Fruit fly (Drosophila melanogaster): ENCODE data around the gene Vps45.

Gene Vps45

DNA sequence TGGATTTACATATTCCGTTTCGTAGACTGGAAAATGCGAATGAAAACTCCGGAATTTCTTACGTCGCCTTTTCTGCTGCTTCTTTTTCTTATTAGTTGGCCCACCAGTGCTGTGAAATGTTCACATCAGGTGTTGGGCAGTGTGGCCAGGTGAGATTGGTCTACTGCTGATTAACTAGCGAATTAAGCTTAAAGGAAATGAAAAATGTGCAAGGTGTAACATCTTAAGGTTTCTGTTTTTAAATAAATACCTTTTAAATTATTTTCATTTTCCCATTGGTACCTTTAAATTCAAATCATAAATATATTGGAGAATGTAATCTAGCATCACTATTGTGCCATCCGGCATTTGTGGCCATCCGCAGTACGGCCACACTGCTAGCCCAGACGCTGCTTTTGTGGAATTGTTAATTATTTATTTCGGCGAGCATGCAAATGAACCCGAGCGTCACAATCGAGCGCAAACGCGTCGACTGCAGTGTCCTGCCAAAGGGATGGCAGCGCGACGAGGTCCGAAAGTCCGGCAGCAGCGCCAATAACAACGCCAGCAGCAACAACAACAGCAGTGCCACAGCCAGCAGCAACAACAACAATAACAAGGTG lies 4.2 kb upstream of the Vps45 start, which contains the start of the genes AP-1mu and MBD-like (continued):
- no peak for TF ChIP-seq CG6791 (GFP tag; IDR thresholded peaks at IDR 0.05; ENCODE audit: partially characterized antibody)
- TF ChIP-seq CG14014 (GFP tag; IDR thresholded peaks at IDR 0.05): 0 out of 2 replicates have a peak, but pooled peaks have one; percentile 18
- peak; percentile 32 for TF ChIP-seq CG8089 (GFP tag; optimal IDR thresholded peaks at IDR 0.05)
- TF ChIP-seq CG10654 (GFP tag; optimal IDR thresholded peaks at IDR 0.05): peak; percentile 9
- TF ChIP-seq wek (GFP tag; optimal IDR thresholded peaks at IDR 0.05): no peak
- TF ChIP-seq ap (GFP tag; IDR thresholded peaks at IDR 0.05): no peak
- TF ChIP-seq CG2889 (GFP tag; IDR thresholded peaks at IDR 0.05): 0 out of 3 replicates have a peak, but pooled peaks have one; percentile 52
- TF ChIP-seq CG4617 (GFP tag; optimal IDR thresholded peaks at IDR 0.05; ENCODE audit: borderline replicate concordance): peak; percentile 96
- no peak for TF ChIP-seq so (GFP tag; IDR thresholded peaks at IDR 0.05)
- TF ChIP-seq Sin3A (optimal IDR thresholded peaks at IDR 0.05): peak; percentile 94
- peak; percentile 69 for TF ChIP-seq bcd (GFP tag; optimal IDR thresholded peaks at IDR 0.05)
- TF ChIP-seq pnt (GFP tag; optimal IDR thresholded peaks at IDR 0.05): peak; percentile 50
- peak; percentile 36 for TF ChIP-seq CG17359 (tag; optimal IDR thresholded peaks at IDR 0.05)
- TF ChIP-seq psq (GFP tag; optimal IDR thresholded peaks at IDR 0.05): no peak
- TF ChIP-seq Abd-B (GFP tag; optimal IDR thresholded peaks at IDR 0.05): peak; percentile 73
- TF ChIP-seq CG18476 (GFP tag; optimal IDR thresholded peaks at IDR 0.05): peak; percentile 62
- TF ChIP-seq stwl (tag; optimal IDR thresholded peaks at IDR 0.05): peak; percentile 73
- no peak for TF ChIP-seq ro (GFP tag; IDR thresholded peaks at IDR 0.05)
- peak; percentile 60 for TF ChIP-seq az2 (GFP tag; optimal IDR thresholded peaks at IDR 0.05)
- TF ChIP-seq CG33557 (GFP tag; optimal IDR thresholded peaks at IDR 0.05): peak; percentile 53
- peak; percentile 68 for TF ChIP-seq pho (GFP tag; optimal IDR thresholded peaks at IDR 0.05)
- no peak for TF ChIP-seq D (optimal IDR thresholded peaks at IDR 0.05)
- TF ChIP-seq D (GFP tag; optimal IDR thresholded peaks at IDR 0.05): no peak
- TF ChIP-seq kay (GFP tag; optimal IDR thresholded peaks at IDR 0.05): peak; percentile 55
- TF ChIP-seq slp2 (GFP tag; optimal IDR thresholded peaks at IDR 0.05): peak; percentile 56
- peak; percentile 58 for TF ChIP-seq ewg (GFP tag; optimal IDR thresholded peaks at IDR 0.05)
- no peak for TF ChIP-seq CG18599 (GFP tag; optimal IDR thresholded peaks at IDR 0.05)
- TF ChIP-seq Ssrp (tag; optimal IDR thresholded peaks at IDR 0.05): peak; percentile 54
- TF ChIP-seq CG9797 (GFP tag; optimal IDR thresholded peaks at IDR 0.05): peak; percentile 94
- TF ChIP-seq CG14710 (tag; optimal IDR thresholded peaks at IDR 0.05): peak; percentile 81
- TF ChIP-seq CG3065 (GFP tag; optimal IDR thresholded peaks at IDR 0.05): no peak
- no peak for TF ChIP-seq ash1 (GFP tag; optimal IDR thresholded peaks at IDR 0.05)
- no peak for TF ChIP-seq mirr (GFP tag; optimal IDR thresholded peaks at IDR 0.05)
- peak; percentile 53 for TF ChIP-seq CG33213 (GFP tag; optimal IDR thresholded peaks at IDR 0.05)
- TF ChIP-seq grn (GFP tag; optimal IDR thresholded peaks at IDR 0.05): peak; percentile 24
- TF ChIP-seq dysf (GFP tag; IDR thresholded peaks at IDR 0.05): peak; percentile 63; the same call in 1 of the 3 replicates
- peak; percentile 51 for TF ChIP-seq E2f1 (GFP tag; IDR thresholded peaks at IDR 0.05)
- peak; percentile 68 for TF ChIP-seq CG34376 (GFP tag; optimal IDR thresholded peaks at IDR 0.05)
- TF ChIP-seq CG6765 (GFP tag; optimal IDR thresholded peaks at IDR 0.05): peak; percentile 33
- no peak for TF ChIP-seq CG17328 (GFP tag; IDR thresholded peaks at IDR 0.05)
- TF ChIP-seq Atf3 (GFP tag; optimal IDR thresholded peaks at IDR 0.05): peak; percentile 65
- TF ChIP-seq CG3995 (GFP tag; optimal IDR thresholded peaks at IDR 0.05): peak; percentile 51
- TF ChIP-seq CG10959 (GFP tag; IDR thresholded peaks at IDR 0.05): no peak
- no peak for TF ChIP-seq CG5953 (GFP tag; IDR thresholded peaks at IDR 0.05)
- peak; percentile 65 for TF ChIP-seq Chrac-16 (GFP tag; optimal IDR thresholded peaks at IDR 0.05)
- TF ChIP-seq Deaf1 (tag; optimal IDR thresholded peaks at IDR 0.05): no peak
- peak; percentile 71 for TF ChIP-seq CG12104 (GFP tag; optimal IDR thresholded peaks at IDR 0.05)
- TF ChIP-seq toy (GFP tag; IDR thresholded peaks at IDR 0.05): 0 out of 2 replicates have a peak, but pooled peaks have one; percentile 52
- TF ChIP-seq sc (optimal IDR thresholded peaks at IDR 0.05): no peak
- peak; percentile 30 for TF ChIP-seq sc (GFP tag; optimal IDR thresholded peaks at IDR 0.05)
- peak; percentile 64 for TF ChIP-seq Hmr (GFP tag; optimal IDR thresholded peaks at IDR 0.05)

Measured in whole organism, embryonic.